Fruit fly (Drosophila melanogaster) whole organism, embryonic: ENCODE results near the gene CG13893.

ENCODE experiments used
- Ada2b ChIP-seq: fragments of 200-800 bp; sonication (Bioruptor generic); IDR thresholded peaks from 2 replicates; pipeline ENCODE4 v1.3.6; 2022; ENCODE audit warnings: missing biosample characterization, missing genetic modification characterization
- Asciz ChIP-seq: fragments of 200-800 bp; sonication (Bioruptor generic); optimal IDR thresholded peaks from 2 replicates; lab custom pipeline; 2017; ENCODE audit warnings: missing biosample characterization, mild to moderate bottlenecking, missing genetic modification characterization, missing genetic modification reagents
- CG10654 ChIP-seq: fragments of 200-800 bp; sonication (Bioruptor generic); optimal IDR thresholded peaks from 2 replicates; lab custom pipeline; 2016; ENCODE audit warnings: missing biosample characterization, missing genetic modification characterization
- CG11695 ChIP-seq: fragments of 200-800 bp; sonication (Bioruptor generic); IDR thresholded peaks from 3 replicates; pipeline ENCODE4 v1.3.6; 2022; ENCODE audit warnings: missing biosample characterization, missing genetic modification characterization
- CG1233 ChIP-seq: fragments of 200-800 bp; sonication (Bioruptor generic); optimal IDR thresholded peaks from 4 replicates; lab custom pipeline; 2018; ENCODE audit warnings: missing biosample characterization, mild to moderate bottlenecking, missing genetic modification characterization
- CG12744 ChIP-seq: fragments of 200-800 bp; sonication (Bioruptor generic); optimal IDR thresholded peaks from 2 replicates; lab custom pipeline; 2016; ENCODE audit warnings: missing biosample characterization, missing genetic modification characterization
- CG14710 ChIP-seq: fragments of 200-800 bp; sonication (Bioruptor generic); optimal IDR thresholded peaks from 3 replicates; lab custom pipeline; 2019; ENCODE audit warnings: missing biosample characterization, mild to moderate bottlenecking, missing genetic modification characterization, moderate library complexity
- CG31365 ChIP-seq: fragments of 200-800 bp; sonication (Bioruptor generic); optimal IDR thresholded peaks from 2 replicates; lab custom pipeline; 2018; ENCODE audit warnings: missing biosample characterization, mild to moderate bottlenecking, missing genetic modification characterization
- CG31388 ChIP-seq: fragments of 200-800 bp; sonication (Bioruptor generic); optimal IDR thresholded peaks from 2 replicates; lab custom pipeline; 2016; ENCODE audit warnings: missing biosample characterization, missing genetic modification characterization
- CG34376 ChIP-seq: fragments of 200-800 bp; sonication (Bioruptor generic); optimal IDR thresholded peaks from 2 replicates; lab custom pipeline; 2018; ENCODE audit warnings: missing biosample characterization, mild to moderate bottlenecking, missing genetic modification characterization
- CG3847 ChIP-seq: fragments of 200-800 bp; sonication (Bioruptor generic); IDR thresholded peaks from 2 replicates; pipeline ENCODE4 v1.3.6; 2022; ENCODE audit warnings: missing biosample characterization, missing genetic modification characterization
- CG6689 ChIP-seq: fragments of 200-800 bp; sonication (Bioruptor generic); IDR thresholded peaks from 2 replicates; pipeline ENCODE4 v1.3.6; 2022; ENCODE audit warnings: missing biosample characterization, missing genetic modification characterization
- CG7786 ChIP-seq: fragments of 200-800 bp; sonication (Bioruptor generic); optimal IDR thresholded peaks from 2 replicates; lab custom pipeline; 2016; ENCODE audit warnings: missing biosample characterization, missing genetic modification characterization
- D19B ChIP-seq: fragments of 200-800 bp; sonication (Bioruptor generic); optimal IDR thresholded peaks from 2 replicates; lab custom pipeline; 2017; ENCODE audit warnings: missing biosample characterization, mild to moderate bottlenecking, missing genetic modification characterization
- Eip74EF ChIP-seq, 2 experiments: fragments of 200-800 bp in 1 of 2; fragments of >200 bp in 1 of 2; sonication (Bioruptor generic) in 1 of 2; optimal IDR thresholded peaks; 2 replicates each; lab custom pipeline; 2017 to 2019; ENCODE audit warnings: missing biosample characterization in 2 of 2, missing genetic modification characterization in 2 of 2, mild to moderate bottlenecking in 1 of 2, moderate library complexity in 1 of 2
- Ets65A ChIP-seq: fragments of 200-800 bp; sonication (Bioruptor generic); peaks from one replicate; lab custom pipeline; 2016; ENCODE audit warnings: missing biosample characterization, missing genetic modification characterization
- GATAe ChIP-seq: fragments of 200-800 bp; sonication (Bioruptor generic); conservative IDR thresholded peaks from 2 replicates; pipeline ENCODE4 v1.3.6; 2022; ENCODE audit warnings: missing biosample characterization, missing genetic modification characterization
- Hr78 ChIP-seq, 2 experiments: fragments of 200-800 bp in 1 of 2; fragments of >200 bp in 1 of 2; sonication (Bioruptor generic) in 1 of 2; optimal IDR thresholded peaks; 2 replicates each; lab custom pipeline; 2017 to 2019; ENCODE audit warnings: missing biosample characterization in 2 of 2, missing genetic modification characterization in 2 of 2, mild to moderate bottlenecking in 1 of 2, moderate library complexity in 1 of 2
- Lim3 ChIP-seq: fragments of 200-800 bp; sonication (Bioruptor generic); IDR thresholded peaks from 2 replicates; pipeline ENCODE4 v1.3.6; 2022; ENCODE audit warnings: missing biosample characterization, missing genetic modification characterization
- MBD-R2 ChIP-seq: fragments of 200-800 bp; sonication (Bioruptor generic); IDR thresholded peaks from 2 replicates; pipeline ENCODE4 v1.3.6; 2022; ENCODE audit warnings: missing biosample characterization, missing genetic modification characterization
- MESR4 ChIP-seq: fragments of 200-800 bp; sonication (Bioruptor generic); optimal IDR thresholded peaks from 2 replicates; lab custom pipeline; 2018; ENCODE audit warnings: missing biosample characterization, mild to moderate bottlenecking, missing genetic modification characterization, moderate library complexity
- Mad ChIP-seq: fragments of 200-800 bp; sonication (Bioruptor generic); optimal IDR thresholded peaks from 2 replicates; lab custom pipeline; 2016; ENCODE audit warnings: missing biosample characterization, missing genetic modification characterization
- NC2β ChIP-seq: fragments of 200-800 bp; sonication (Bioruptor generic); optimal IDR thresholded peaks from 2 replicates; lab custom pipeline; 2016; ENCODE audit warnings: missing biosample characterization, missing genetic modification characterization
- Neu2 ChIP-seq: fragments of 200-800 bp; sonication (Bioruptor generic); optimal IDR thresholded peaks from 3 replicates; lab custom pipeline; 2016; ENCODE audit warnings: missing biosample characterization, missing genetic modification characterization, borderline replicate concordance
- Nf-YB ChIP-seq: fragments of 200-800 bp; sonication (Bioruptor generic); optimal IDR thresholded peaks from 3 replicates; lab custom pipeline; 2019; ENCODE audit warnings: missing biosample characterization, mild to moderate bottlenecking, missing genetic modification characterization, moderate library complexity
- Opbp ChIP-seq: fragments of 200-800 bp; sonication (Bioruptor generic); IDR thresholded peaks from 3 replicates; pipeline ENCODE4 v1.3.6; 2022; ENCODE audit warnings: missing biosample characterization, missing genetic modification characterization; ENCODE audit not compliant: partially characterized antibody
- Rfx ChIP-seq: fragments of 200-800 bp; sonication (Bioruptor generic); IDR thresholded peaks from 2 replicates; pipeline ENCODE4 v1.3.6; 2022; ENCODE audit warnings: missing biosample characterization, missing genetic modification characterization
- aop ChIP-seq: fragments of 200-800 bp; sonication (Bioruptor generic); IDR thresholded peaks from 2 replicates; pipeline ENCODE4 v1.3.6; 2022; ENCODE audit warnings: missing biosample characterization, missing genetic modification characterization
- bab2 ChIP-seq: fragments of 200-800 bp; sonication (Bioruptor generic); optimal IDR thresholded peaks from 2 replicates; lab custom pipeline; 2016; ENCODE audit warnings: missing biosample characterization, missing genetic modification characterization
- br ChIP-seq: fragments of >200 bp; optimal IDR thresholded peaks from 2 replicates; lab custom pipeline; 2017
- caup ChIP-seq: fragments of 200-800 bp; sonication (Bioruptor generic); optimal IDR thresholded peaks from 3 replicates; lab custom pipeline; 2017; ENCODE audit warnings: missing biosample characterization, mild to moderate bottlenecking, missing genetic modification characterization, moderate library complexity; ENCODE audit not compliant: severe bottlenecking
- gro ChIP-seq: fragments of 200-800 bp; sonication (Bioruptor generic); optimal IDR thresholded peaks from 2 replicates; lab custom pipeline; 2016; ENCODE audit warnings: missing biosample characterization, missing genetic modification characterization
- hb ChIP-seq: fragments of 200-800 bp; sonication (Bioruptor generic); IDR thresholded peaks from 3 replicates; pipeline ENCODE4 v1.3.6; 2022; ENCODE audit warnings: missing biosample characterization, missing genetic modification characterization; ENCODE audit not compliant: partially characterized antibody
- lola ChIP-seq, 3 experiments: fragments of >200 bp in 2 of 3; fragments of 200-800 bp in 1 of 3; sonication (Bioruptor generic) in 1 of 3; optimal IDR thresholded peaks; 2 replicates each; lab custom pipeline; 2017 to 2019; ENCODE audit warnings: missing biosample characterization in 3 of 3, missing genetic modification characterization in 3 of 3, mild to moderate bottlenecking in 1 of 3, moderate library complexity in 1 of 3
- pfk ChIP-seq: fragments of 200-800 bp; sonication (Bioruptor generic); optimal IDR thresholded peaks from 2 replicates; lab custom pipeline; 2018; ENCODE audit warnings: missing biosample characterization, mild to moderate bottlenecking, missing genetic modification characterization, moderate library complexity
- pho ChIP-seq: fragments of 200-800 bp; sonication (Bioruptor generic); optimal IDR thresholded peaks from 2 replicates; lab custom pipeline; 2016; ENCODE audit warnings: missing biosample characterization, missing genetic modification characterization
- phol ChIP-seq: fragments of 200-800 bp; sonication (Bioruptor generic); optimal IDR thresholded peaks from 3 replicates; lab custom pipeline; 2018; ENCODE audit warnings: missing biosample characterization, mild to moderate bottlenecking, missing genetic modification characterization, moderate library complexity
- prd ChIP-seq, 3 experiments: fragments of >200 bp in 2 of 3; fragments of 200-800 bp in 1 of 3; sonication (Bioruptor generic) in 1 of 3; optimal IDR thresholded peaks in 2 of 3; IDR thresholded peaks in 1 of 3; 2 replicates in 2 of 3; 3 replicates in 1 of 3; pipeline versions ENCODE4 v1.3.6 to Lab custom; 2017 to 2022; ENCODE audit warnings: missing biosample characterization in 1 of 3, missing genetic modification characterization in 1 of 3
- pros ChIP-seq: fragments of 200-800 bp; sonication (Bioruptor generic); optimal IDR thresholded peaks from 3 replicates; lab custom pipeline; 2019; ENCODE audit warnings: missing biosample characterization, mild to moderate bottlenecking, missing genetic modification characterization, moderate library complexity
- ranshi ChIP-seq: fragments of 200-800 bp; sonication (Bioruptor generic); IDR thresholded peaks from 2 replicates; pipeline ENCODE4 v1.3.6; 2022; ENCODE audit warnings: missing biosample characterization, missing genetic modification characterization
- scrt ChIP-seq: fragments of 200-800 bp; sonication (Bioruptor generic); optimal IDR thresholded peaks from 2 replicates; lab custom pipeline; 2018; ENCODE audit warnings: missing biosample characterization, mild to moderate bottlenecking, missing genetic modification characterization, moderate library complexity
- sens ChIP-seq: fragments of 200-800 bp; sonication (Bioruptor generic); peaks from one replicate; lab custom pipeline; 2016; ENCODE audit warnings: missing biosample characterization, missing genetic modification characterization
- sug ChIP-seq: fragments of 200-800 bp; optimal IDR thresholded peaks from 2 replicates; lab custom pipeline; 2019; ENCODE audit warnings: missing biosample characterization, mild to moderate bottlenecking, missing genetic modification characterization, moderate library complexity
- tgo ChIP-seq: fragments of 200-800 bp; sonication (Bioruptor generic); IDR thresholded peaks from 3 replicates; pipeline ENCODE4 v1.3.6; 2022; ENCODE audit warnings: missing biosample characterization, missing genetic modification characterization
- tio ChIP-seq: fragments of 200-800 bp; sonication (Bioruptor generic); optimal IDR thresholded peaks from 2 replicates; lab custom pipeline; 2017; ENCODE audit warnings: missing biosample characterization, missing genetic modification characterization, inconsistent platforms

The CG13893 gene

dm6 chr3L:649025-649769 lies 45.4 kb upstream of the CG13893 start (continued):
- no peak for TF ChIP-seq CG31365
- no peak for TF ChIP-seq hb (GFP tag; lab: Robert Waterston, UW)
- no peak for TF ChIP-seq CG31388
- TF ChIP-seq MBD-R2, result no peak
- no peak for TF ChIP-seq Eip74EF (GFP tag; optimal IDR thresholded peaks at IDR 0.05; lab: Kevin White, UChicago)
- TF ChIP-seq Rfx (GFP tag; lab: Robert Waterston, UW), result 0 out of 2 replicates have a peak, but pooled peaks have one; percentile 4
- TF ChIP-seq caup (GFP tag; lab: Kevin White, UChicago), result no peak
- TF ChIP-seq ranshi, result no peak
- TF ChIP-seq CG7786 (GFP tag; lab: Kevin White, UChicago), result no peak
- no peak for TF ChIP-seq lola (GFP tag; optimal IDR thresholded peaks at IDR 0.05; lab: Kevin White, UChicago)
- no peak for TF ChIP-seq Nf-YB (GFP tag; lab: Kevin White, UChicago)
- TF ChIP-seq Ada2b, result no peak
- no peak for TF ChIP-seq Asciz (GFP tag; lab: Kevin White, UChicago)
- no peak for TF ChIP-seq pfk (GFP tag; lab: Kevin White, UChicago)
- no peak for TF ChIP-seq prd (optimal IDR thresholded peaks at IDR 0.05; lab: Kevin White, UChicago)
- TF ChIP-seq prd (GFP tag; IDR thresholded peaks at IDR 0.05; lab: Robert Waterston, UW), result peak; percentile 13; the same call in 1 of the 3 replicates
- no peak for TF ChIP-seq br (lab: Kevin White, UChicago)
- TF ChIP-seq CG34376 (GFP tag; lab: Kevin White, UChicago), result peak; percentile 13
- no peak for TF ChIP-seq Hr78 (GFP tag; optimal IDR thresholded peaks at IDR 0.05; lab: Kevin White, UChicago)
- TF ChIP-seq CG11695 (GFP tag; lab: Robert Waterston, UW), result no peak
- no peak for TF ChIP-seq Opbp
- TF ChIP-seq D19B (GFP tag; lab: Kevin White, UChicago), result no peak
- TF ChIP-seq tgo (GFP tag; lab: Robert Waterston, UW), result no peak
- no peak for TF ChIP-seq phol (tag; lab: Kevin White, UChicago)
- peak; percentile 31 for TF ChIP-seq sug (tag; lab: Kevin White, UChicago)
- 0 out of 2 replicates have a peak, but pooled peaks have one; percentile 14 for TF ChIP-seq GATAe (GFP tag; lab: Robert Waterston, UW)
- no peak for TF ChIP-seq Mad (GFP tag; lab: Kevin White, UChicago)
- TF ChIP-seq gro (GFP tag; lab: Kevin White, UChicago), result no peak
- TF ChIP-seq Neu2 (GFP tag; lab: Kevin White, UChicago), result no peak
- no peak for TF ChIP-seq NC2β (GFP tag; lab: Kevin White, UChicago)
- TF ChIP-seq CG12744 (GFP tag; lab: Kevin White, UChicago), result no peak
- no peak for TF ChIP-seq CG3847
- TF ChIP-seq sens (GFP tag; lab: Kevin White, UChicago), result peak; percentile 36
- no peak for TF ChIP-seq CG6689
- no peak for TF ChIP-seq CG10654 (GFP tag; lab: Kevin White, UChicago)
- TF ChIP-seq CG1233 (GFP tag; lab: Kevin White, UChicago), result no peak
- 0 out of 2 replicates have a peak, but pooled peaks have one; percentile 10 for TF ChIP-seq aop
- no peak for TF ChIP-seq scrt (GFP tag; lab: Kevin White, UChicago)
- no peak for TF ChIP-seq CG14710 (tag; lab: Kevin White, UChicago)
- no peak for TF ChIP-seq bab2
- TF ChIP-seq pros, result no peak
- TF ChIP-seq Ets65A (GFP tag; lab: Kevin White, UChicago), result peak; percentile 9
- TF ChIP-seq tio, result no peak
- TF ChIP-seq pho (GFP tag; lab: Kevin White, UChicago), result no peak
- no peak for TF ChIP-seq MESR4 (GFP tag; lab: Kevin White, UChicago)
- TF ChIP-seq Lim3 (GFP tag; lab: Robert Waterston, UW), result no peak
